Worm (Caenorhabditis elegans) whole organism, early embryonic: ENCODE measurements around the gene ZK1010.12.

ENCODE experiments used
- B0310.2 ChIP-seq: sonication (generic microtip); optimal IDR thresholded peaks from 2 replicates; lab custom pipeline; 2016; ENCODE audit warnings: mild to moderate bottlenecking, missing genetic modification characterization, missing compliant biosample characterization
- aly-1 ChIP-seq: sonication (generic microtip); optimal IDR thresholded peaks from 2 replicates; lab custom pipeline; 2016; ENCODE audit warnings: missing genetic modification characterization, missing compliant biosample characterization
- ama-1 ChIP-seq: fragments of 150-350 bp; optimal IDR thresholded peaks from 2 replicates; lab custom pipeline; 2014
- ceh-13 ChIP-seq: fragments of 200-800 bp; sonication (Bioruptor generic); optimal IDR thresholded peaks from 2 replicates; lab custom pipeline; 2018; ENCODE audit warnings: mild to moderate bottlenecking, missing genetic modification characterization, missing compliant biosample characterization
- ceh-36 ChIP-seq: sonication (generic microtip); optimal IDR thresholded peaks from 2 replicates; lab custom pipeline; 2016; ENCODE audit warnings: missing genetic modification characterization, inconsistent platforms, missing compliant biosample characterization
- ets-7 ChIP-seq: sonication (generic microtip); optimal IDR thresholded peaks from 2 replicates; lab custom pipeline; 2016; ENCODE audit warnings: missing genotype, missing genetic modification characterization, missing compliant biosample characterization
- pes-1 ChIP-seq: fragments of 200-800 bp; sonication (Bioruptor generic); IDR thresholded peaks from 2 replicates; pipeline ENCODE4 v1.3.6; 2022; ENCODE audit warnings: missing genetic modification reagents, missing genetic modification characterization, missing compliant biosample characterization

DNA sequence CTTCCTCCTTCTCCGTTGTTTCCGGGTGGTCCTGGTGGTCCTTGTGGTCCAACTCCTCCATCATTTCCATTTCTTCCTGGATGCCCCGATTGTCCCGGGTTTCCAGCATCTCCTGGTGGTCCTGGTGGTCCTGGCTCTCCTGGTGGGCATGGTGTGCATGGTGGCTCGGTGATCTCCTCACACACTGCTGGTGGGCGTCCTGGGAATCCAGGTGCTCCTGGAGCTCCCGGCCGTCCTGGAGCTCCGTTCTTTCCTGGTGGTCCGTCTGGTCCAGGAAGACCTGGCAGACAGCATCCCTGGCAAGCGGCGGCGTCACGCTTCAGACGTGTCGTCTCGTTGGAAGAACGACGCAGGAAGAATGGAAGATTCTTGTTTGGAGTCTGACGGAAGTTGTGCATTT lies 2.0 kb downstream of the ZK1010.12 start:
- TF ChIP-seq ets-7, result no peak
- no peak for TF ChIP-seq ama-1 (lab: Kevin White, UChicago)
- TF ChIP-seq ceh-36 (tag; lab: Kevin White, UChicago), result no peak
- no peak for TF ChIP-seq B0310.2
- TF ChIP-seq pes-1 (GFP tag; lab: Robert Waterston, UW), result no peak
- no peak for TF ChIP-seq ceh-13 (GFP tag; lab: Kevin White, UChicago)
- no peak for TF ChIP-seq aly-1 (tag; lab: Kevin White, UChicago)
